Fruit fly (Drosophila melanogaster) whole organism, wandering third instar larva: ENCODE results near the gene Gr9a.

ENCODE experiments used
- GATAd ChIP-seq: sonication (Bioruptor generic); optimal IDR thresholded peaks from 2 replicates; lab custom pipeline; 2016; ENCODE audit warnings: missing biosample characterization, missing genetic modification characterization
- Jra ChIP-seq: sonication (Bioruptor generic); optimal IDR thresholded peaks from 2 replicates; lab custom pipeline; 2016; ENCODE audit warnings: missing biosample characterization, missing genetic modification characterization
- brk ChIP-seq: fragments of 200-800 bp; sonication (Bioruptor generic); optimal IDR thresholded peaks from 2 replicates; lab custom pipeline; 2016; ENCODE audit warnings: missing biosample characterization, mild to moderate bottlenecking, missing genetic modification characterization
- ey ChIP-seq: fragments of 200-800 bp; sonication (Bioruptor generic); optimal IDR thresholded peaks from 2 replicates; lab custom pipeline; 2016; ENCODE audit warnings: missing biosample characterization, missing genetic modification characterization
- fru ChIP-seq: fragments of 200-800 bp; sonication (Bioruptor generic); optimal IDR thresholded peaks from 3 replicates; lab custom pipeline; 2016; ENCODE audit warnings: missing biosample characterization, mild to moderate bottlenecking, missing genetic modification characterization
- h ChIP-seq: fragments of 200-800 bp; sonication (Bioruptor generic); optimal IDR thresholded peaks from 3 replicates; lab custom pipeline; 2016; ENCODE audit warnings: missing biosample characterization, mild to moderate bottlenecking, missing genetic modification characterization
- lola ChIP-seq: fragments of >200 bp; optimal IDR thresholded peaks from 2 replicates; lab custom pipeline; 2017; ENCODE audit warnings: missing biosample characterization, missing genetic modification characterization
- pan ChIP-seq: fragments of >200 bp; optimal IDR thresholded peaks from 2 replicates; lab custom pipeline; 2017
- sv ChIP-seq: fragments of 200-800 bp; sonication (Bioruptor generic); optimal IDR thresholded peaks from 3 replicates; lab custom pipeline; 2016; ENCODE audit warnings: missing biosample characterization, missing genetic modification characterization
- woc ChIP-seq: sonication (Bioruptor generic); optimal IDR thresholded peaks from 2 replicates; lab custom pipeline; 2016; ENCODE audit warnings: missing biosample characterization, mild to moderate bottlenecking, missing genetic modification characterization

DNA sequence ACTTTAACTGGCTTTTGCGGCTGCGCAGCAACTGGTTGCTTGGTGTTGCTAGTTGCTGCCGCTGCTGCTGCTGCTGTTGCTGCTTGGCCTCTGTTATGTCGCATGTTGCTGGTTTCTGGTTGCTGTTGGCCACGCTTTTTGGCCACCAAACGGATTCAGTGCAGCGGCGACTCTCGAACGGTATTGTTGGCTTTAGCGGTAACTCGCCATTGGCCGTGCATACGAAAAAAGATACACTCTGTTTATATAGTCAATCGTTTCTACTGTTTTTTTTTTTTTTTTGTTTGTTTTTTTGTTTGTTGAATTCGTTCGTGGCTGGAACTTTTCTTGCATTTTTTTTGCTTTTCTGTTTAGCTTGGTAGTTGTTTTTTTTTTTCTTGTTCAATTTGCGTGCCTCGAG, 44.7 kb upstream of the Gr9a start, which contains the start of gene Cht6:
- TF ChIP-seq woc (GFP tag; lab: Kevin White, UChicago) (no peak), Jra (GFP tag; lab: Kevin White, UChicago) (no peak), lola (GFP tag; lab: Kevin White, UChicago) (no peak), ey (GFP tag; lab: Kevin White, UChicago) (no peak), GATAd (GFP tag; lab: Kevin White, UChicago) (no peak), brk (no peak), fru (GFP tag; lab: Kevin White, UChicago) (peak; percentile 39), h (GFP tag; lab: Kevin White, UChicago) (no peak), sv (no peak), pan (lab: Kevin White, UChicago) (no peak)
